Worm (Caenorhabditis elegans) whole organism, L3 larva: ENCODE results near the gene F22F7.4.
A peak's percentile ranks its signal among the peaks of the same experiment; 100 is the strongest.

ENCODE experiments used
- egl-5 ChIP-seq: fragments of 150-350 bp; optimal IDR thresholded peaks from 2 replicates; lab custom pipeline; 2017; ENCODE audit warnings: missing biosample characterization, missing genetic modification reagents, missing genetic modification characterization, inconsistent platforms
- elt-2 ChIP-seq: sonication (generic microtip); optimal IDR thresholded peaks from 2 replicates; lab custom pipeline; 2016; ENCODE audit warnings: missing genetic modification reagents, mild to moderate bottlenecking, missing genetic modification characterization, missing compliant biosample characterization
- mml-1 ChIP-seq: fragments of 150-350 bp; sonication (generic microtip); optimal IDR thresholded peaks from 3 replicates; lab custom pipeline; 2014; ENCODE audit warnings: missing biosample characterization, missing genetic modification characterization
- nhr-237 ChIP-seq: fragments of 150-350 bp; optimal IDR thresholded peaks from 2 replicates; lab custom pipeline; 2014; ENCODE audit warnings: missing biosample characterization, missing genetic modification characterization
- nhr-25 ChIP-seq: sonication (generic microtip); optimal IDR thresholded peaks from 2 replicates; lab custom pipeline; 2017; ENCODE audit warnings: missing biosample characterization, missing genetic modification characterization
- nhr-28 ChIP-seq: fragments of 150-350 bp; optimal IDR thresholded peaks from 2 replicates; lab custom pipeline; 2014; ENCODE audit warnings: missing biosample characterization, missing genetic modification characterization
- nhr-77 ChIP-seq: fragments of 150-350 bp; optimal IDR thresholded peaks from 2 replicates; lab custom pipeline; 2014; ENCODE audit warnings: missing biosample characterization, missing genetic modification characterization
- pqm-1 ChIP-seq: fragments of 150-350 bp; optimal IDR thresholded peaks from 2 replicates; lab custom pipeline; 2017; ENCODE audit warnings: missing biosample characterization, missing genetic modification characterization, inconsistent platforms
- unc-62 ChIP-seq: fragments of 150-350 bp; sonication (generic microtip); optimal IDR thresholded peaks from 4 replicates; lab custom pipeline; 2014; ENCODE audit warnings: missing biosample characterization, missing genetic modification reagents, missing genetic modification characterization

ce11 chrV:2137010-2137409 is 31.1 kb upstream of the F22F7.4 start:
- TF ChIP-seq mml-1 (tag; lab: Kevin White, UChicago): no peak
- TF ChIP-seq nhr-28: no peak
- TF ChIP-seq nhr-77 (tag; lab: Kevin White, UChicago): no peak
- no peak for TF ChIP-seq nhr-25
- no peak for TF ChIP-seq pqm-1
- TF ChIP-seq egl-5 (tag; lab: Kevin White, UChicago): no peak
- peak; percentile 10 for TF ChIP-seq elt-2 (tag; lab: Kevin White, UChicago)
- TF ChIP-seq unc-62 (GFP tag; lab: Kevin White, UChicago): no peak
- TF ChIP-seq nhr-237: no peak
